Fruit fly (Drosophila melanogaster): ENCODE results near the gene lky.
"Not testable (repeated sequence)": the region's sequence is repeated elsewhere in the genome, so short reads cannot be mapped to it uniquely, and the experiment has no call there.

The lky gene

DNA sequence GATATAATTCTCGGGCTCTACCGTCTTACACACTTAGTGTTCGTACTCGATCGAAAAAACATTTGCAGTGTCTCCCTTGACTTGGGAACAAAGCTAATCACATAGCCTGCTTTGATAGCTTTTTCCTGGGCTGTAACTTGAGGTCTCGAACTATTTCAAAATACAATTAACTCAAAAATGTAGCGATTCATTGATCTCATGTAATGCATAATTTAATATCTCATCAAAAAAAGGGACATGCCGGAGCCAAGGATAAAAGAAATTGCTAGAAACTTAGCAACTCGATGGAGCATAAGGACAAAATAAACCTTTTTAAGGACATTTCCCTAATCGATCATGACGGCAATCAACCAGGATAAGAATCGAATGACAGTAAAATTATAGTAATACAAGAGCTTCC lies at the start of gene lky:
TSS of gene lky (minus strand) at position 101 of the 400 bp plus-strand sequence.
- TF ChIP-seq noc (tag; optimal IDR thresholded peaks at IDR 0.05) = no peak

dm6 chrX:20050994-20051393 lies 49.1 kb upstream of the lky start, which contains the start of gene CG9570:
Gene CG9570 (plus strand): TSS chrX:20051294.
- no peak for TF ChIP-seq noc (tag; optimal IDR thresholded peaks at IDR 0.05)

DNA sequence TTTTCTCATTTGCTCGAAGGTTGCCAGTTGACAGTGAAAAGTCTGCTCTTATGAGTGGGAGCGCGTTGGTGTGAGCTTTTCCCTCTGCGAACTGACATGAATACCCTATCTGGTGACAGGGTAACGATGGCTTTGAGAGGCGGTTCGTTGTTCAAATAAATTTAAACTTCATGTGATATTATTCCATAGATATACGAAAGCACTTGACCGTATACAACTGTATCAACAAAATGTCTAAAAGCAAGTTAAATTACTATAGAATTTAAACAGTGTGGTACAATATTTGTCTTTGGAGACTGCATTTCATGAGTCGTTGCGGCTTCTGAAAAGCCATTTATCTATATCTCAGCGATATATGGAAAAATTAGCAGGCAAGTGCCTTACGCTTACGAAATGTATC lies 37.7 kb downstream of the lky start:
- peak; percentile 34 for TF ChIP-seq noc (tag; optimal IDR thresholded peaks at IDR 0.05)

DNA sequence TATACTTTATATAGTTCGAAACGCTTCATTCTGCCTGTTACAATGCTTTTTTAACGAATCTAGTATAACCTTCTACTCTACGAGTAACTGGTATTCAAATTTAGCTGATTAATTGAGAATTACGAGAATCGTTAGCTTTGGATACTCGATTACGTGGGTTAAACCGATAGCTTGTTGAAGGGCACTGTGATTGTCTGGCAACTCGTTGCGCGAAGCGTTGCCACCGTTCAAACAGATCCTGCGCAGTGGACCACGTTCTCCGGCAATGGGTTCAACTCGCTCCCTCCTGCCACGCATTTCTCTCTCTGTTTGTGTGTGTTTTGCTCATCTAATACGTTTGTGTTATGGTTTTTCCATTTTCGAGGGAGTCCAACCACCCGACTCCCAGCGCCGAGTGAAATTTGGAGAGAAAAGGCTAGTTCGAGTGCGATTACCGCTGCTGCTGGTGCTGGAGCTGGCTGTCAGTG lies 41.0 kb downstream of the lky start, which contains the start of gene Nep3:
TSS of gene Nep3 (plus strand) at position 417 of the 467 bp plus-strand sequence.
- no peak for TF ChIP-seq noc (tag; optimal IDR thresholded peaks at IDR 0.05)

DNA sequence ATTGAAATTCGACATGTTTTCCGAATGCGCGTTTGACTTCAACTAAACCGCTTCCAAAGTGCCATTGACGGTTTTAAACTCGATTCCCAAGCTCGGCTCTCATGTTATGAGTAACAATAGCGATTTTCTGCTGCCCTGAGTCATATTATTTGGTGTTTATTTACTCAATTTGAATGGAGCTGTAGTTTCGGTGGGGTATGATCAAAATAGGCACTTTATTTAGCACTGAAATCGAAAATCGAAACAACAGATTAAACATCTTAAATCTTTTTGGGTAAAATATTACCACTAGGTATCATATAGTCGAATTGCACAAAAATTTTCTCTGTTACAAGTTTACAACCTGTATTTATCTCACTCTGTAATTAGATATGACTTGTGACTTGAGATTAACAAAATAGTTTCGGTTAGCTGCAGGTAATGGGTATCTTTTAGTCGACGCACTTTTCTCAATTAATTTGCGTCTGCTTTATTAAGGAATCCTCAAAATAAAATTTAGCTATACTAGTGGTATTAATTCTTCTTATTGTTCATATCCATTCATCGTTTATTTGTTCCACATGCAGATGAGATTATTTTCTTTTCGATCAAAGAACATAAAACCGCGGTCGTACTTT lies 42.4 kb downstream of the lky start, which contains the start of gene CG12655:
TSS of gene CG12655 (minus strand) at position 51 of the 617 bp plus-strand sequence.
- TF ChIP-seq noc (tag; optimal IDR thresholded peaks at IDR 0.05) = no peak

DNA sequence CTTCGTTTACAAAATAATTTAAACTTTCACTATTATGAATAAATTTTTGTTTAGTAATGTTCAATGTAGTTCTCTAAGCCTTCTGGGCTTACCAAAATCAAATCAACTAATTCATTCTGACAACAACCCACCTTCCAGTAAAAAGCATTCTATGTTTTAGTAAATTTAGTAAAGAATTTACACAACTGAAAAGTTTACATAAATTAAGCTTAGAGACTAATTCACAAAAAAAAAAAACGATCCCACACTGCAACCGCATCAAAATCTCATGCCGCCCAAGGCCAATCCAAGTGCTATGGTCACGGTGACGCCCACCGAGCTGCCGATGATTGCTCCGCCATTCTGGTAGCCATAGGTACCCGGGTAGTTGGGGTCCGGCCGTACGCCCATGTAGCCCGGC lies 43.7 kb downstream of the lky start, which contains the start of gene CG43784:
TSS of gene CG43784 (minus strand) at position 101 of the 400 bp plus-strand sequence.
- not testable (repeated sequence) for TF ChIP-seq noc (tag; optimal IDR thresholded peaks at IDR 0.05)

DNA sequence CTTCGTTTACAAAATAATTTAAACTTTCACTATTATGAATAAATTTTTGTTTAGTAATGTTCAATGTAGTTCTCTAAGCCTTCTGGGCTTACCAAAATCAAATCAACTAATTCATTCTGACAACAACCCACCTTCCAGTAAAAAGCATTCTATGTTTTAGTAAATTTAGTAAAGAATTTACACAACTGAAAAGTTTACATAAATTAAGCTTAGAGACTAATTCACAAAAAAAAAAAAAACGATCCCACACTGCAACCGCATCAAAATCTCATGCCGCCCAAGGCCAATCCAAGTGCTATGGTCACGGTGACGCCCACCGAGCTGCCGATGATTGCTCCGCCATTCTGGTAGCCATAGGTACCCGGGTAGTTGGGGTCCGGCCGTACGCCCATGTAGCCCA lies 48.4 kb downstream of the lky start, which contains the start of gene CG45494:
TSS of gene CG45494 (minus strand) at position 101 of the 400 bp plus-strand sequence.
- TF ChIP-seq noc (tag; optimal IDR thresholded peaks at IDR 0.05) = not testable (repeated sequence)

All from whole organism, larva.